Fruit fly (Drosophila melanogaster): ENCODE data around the gene CG43049.

The CG43049 gene

dm6 chr3L:18924790-18925189, at the start of gene CG43049:
CG43049 (plus strand) TSS chr3L:18925090.
- no peak for TF ChIP-seq CG17801 (GFP tag; optimal IDR thresholded peaks at IDR 0.05; ENCODE audit: partially characterized antibody)

dm6 chr3L:18881613-18882012, 43.3 kb upstream of the CG43049 start:
- no peak for TF ChIP-seq CG17801 (GFP tag; optimal IDR thresholded peaks at IDR 0.05; ENCODE audit: partially characterized antibody)

dm6 chr3L:18889222-18889866, 35.5 kb upstream of the CG43049 start:
- TF ChIP-seq CG17801 (GFP tag; optimal IDR thresholded peaks at IDR 0.05; ENCODE audit: partially characterized antibody) = no peak

- TF ChIP-seq CG17801 (GFP tag; optimal IDR thresholded peaks at IDR 0.05; ENCODE audit: partially characterized antibody) = peak; percentile 96
These were observed 34.4 kb upstream of the CG43049 start, which contains the start of gene CG3961 for dm6 chr3L:18890283-18891175. CG3961 (minus strand) TSS chr3L:18890483.

- TF ChIP-seq CG17801 (GFP tag; optimal IDR thresholded peaks at IDR 0.05; ENCODE audit: partially characterized antibody) = no peak
These were observed 32.9 kb upstream of the CG43049 start, which contains the start of gene NijB for dm6 chr3L:18891986-18892385. NijB (plus strand) TSS chr3L:18892383.

- TF ChIP-seq CG17801 (GFP tag; optimal IDR thresholded peaks at IDR 0.05; ENCODE audit: partially characterized antibody) = peak; percentile 15
These were observed 29.8 kb upstream of the CG43049 start for dm6 chr3L:18895079-18895478.

- no peak for TF ChIP-seq CG17801 (GFP tag; optimal IDR thresholded peaks at IDR 0.05; ENCODE audit: partially characterized antibody)
These were observed 28.5 kb upstream of the CG43049 start for dm6 chr3L:18896297-18896863.

dm6 chr3L:18897459-18898085, 27.3 kb upstream of the CG43049 start:
- peak; percentile 3 for TF ChIP-seq CG17801 (GFP tag; optimal IDR thresholded peaks at IDR 0.05; ENCODE audit: partially characterized antibody)

- TF ChIP-seq CG17801 (GFP tag; optimal IDR thresholded peaks at IDR 0.05; ENCODE audit: partially characterized antibody) = peak; percentile 51
These were observed 26.8 kb upstream of the CG43049 start, which contains the start of gene CG3902 for dm6 chr3L:18898086-18898470. CG3902 (minus strand) TSS chr3L:18898293.

- TF ChIP-seq CG17801 (GFP tag; optimal IDR thresholded peaks at IDR 0.05; ENCODE audit: partially characterized antibody) = peak; percentile 78
These were observed 26.1 kb upstream of the CG43049 start, which contains the start of gene RpL26 for dm6 chr3L:18898770-18899278. RpL26 (plus strand) TSS chr3L:18898875.

- TF ChIP-seq CG17801 (GFP tag; optimal IDR thresholded peaks at IDR 0.05; ENCODE audit: partially characterized antibody) = no peak
These were observed 23.5 kb upstream of the CG43049 start, which contains the start of the genes arx and CG6843 for dm6 chr3L:18901411-18901810. arx (minus strand) TSS chr3L:18901554. CG6843 (plus strand) TSS chr3L:18901594.

dm6 chr3L:18904772-18905601, 19.9 kb upstream of the CG43049 start, which contains the start of the genes CSN1b and Prp6:
CSN1b (minus strand) TSS chr3L:18904930.
Prp6 (plus strand) TSS chr3L:18905372.
- TF ChIP-seq CG17801 (GFP tag; optimal IDR thresholded peaks at IDR 0.05; ENCODE audit: partially characterized antibody) = no peak

dm6 chr3L:18911082-18911481, 13.8 kb upstream of the CG43049 start, which contains the start of gene Ir75d:
Ir75d (minus strand) TSS chr3L:18911182.
- no peak for TF ChIP-seq CG17801 (GFP tag; optimal IDR thresholded peaks at IDR 0.05; ENCODE audit: partially characterized antibody)
